Worm (Caenorhabditis elegans): ENCODE data around the gene C26H9A.3.

ce11 chrIV:12596960-12597359, 42.3 kb downstream of the C26H9A.3 start:
- TF ChIP-seq nhr-28 (tag; optimal IDR thresholded peaks at IDR 0.05): no peak
- no peak for TF ChIP-seq lin-32 (GFP tag; optimal IDR thresholded peaks at IDR 0.05)
- TF ChIP-seq elt-3 (tag; optimal IDR thresholded peaks at IDR 0.05): no peak
- no peak for TF ChIP-seq flh-1 (GFP tag; optimal IDR thresholded peaks at IDR 0.05)
- no peak for TF ChIP-seq unc-120 (tag; optimal IDR thresholded peaks at IDR 0.05; ENCODE audit: poor library complexity, severe bottlenecking)
- no peak for TF ChIP-seq unc-62 (GFP tag; optimal IDR thresholded peaks at IDR 0.05)
- TF ChIP-seq lin-13 (tag; optimal IDR thresholded peaks at IDR 0.05): no peak
- TF ChIP-seq cnd-1 (tag; optimal IDR thresholded peaks at IDR 0.05): no peak
- no peak for TF ChIP-seq pha-4 (tag; optimal IDR thresholded peaks at IDR 0.05)
- TF ChIP-seq ztf-11 (tag; optimal IDR thresholded peaks at IDR 0.05): no peak
- no peak for TF ChIP-seq ceh-83 (GFP tag; optimal IDR thresholded peaks at IDR 0.05)
- TF ChIP-seq lsy-2 (tag; optimal IDR thresholded peaks at IDR 0.05): no peak

Measured in whole organism, mixed stage, embryonic.